Worm (Caenorhabditis elegans): ENCODE measurements around the gene M04D8.4.
"Not testable (repeated sequence)": the region's sequence is repeated elsewhere in the genome, so short reads cannot be mapped to it uniquely, and the experiment has no call there.

The M04D8.4 gene

DNA sequence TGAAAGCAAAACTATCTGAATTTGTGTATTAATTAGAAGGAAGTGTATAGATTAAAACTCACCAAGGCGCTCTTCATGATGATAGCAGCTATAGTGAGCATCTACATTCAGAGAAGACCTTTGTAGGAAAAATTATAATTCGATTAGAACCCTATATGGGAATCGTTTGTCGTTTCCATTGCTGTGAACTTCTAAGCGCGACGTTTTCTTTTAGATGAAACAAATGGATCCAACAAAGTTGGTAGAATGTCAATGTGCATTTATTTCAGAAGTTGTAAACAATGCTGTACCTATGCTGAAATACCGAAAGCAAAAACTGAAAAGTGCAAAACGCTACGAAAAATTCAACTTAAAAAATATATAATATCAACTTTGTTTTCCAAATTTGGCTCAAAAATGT is 25.6 kb upstream of the M04D8.4 start, which contains the start of gene T16G12.10:
Gene T16G12.10, minus strand, starts transcription at position 101 of the 400 bp plus-strand sequence.
- TF ChIP-seq nhr-25 (tag; optimal IDR thresholded peaks at IDR 0.05): no peak

DNA sequence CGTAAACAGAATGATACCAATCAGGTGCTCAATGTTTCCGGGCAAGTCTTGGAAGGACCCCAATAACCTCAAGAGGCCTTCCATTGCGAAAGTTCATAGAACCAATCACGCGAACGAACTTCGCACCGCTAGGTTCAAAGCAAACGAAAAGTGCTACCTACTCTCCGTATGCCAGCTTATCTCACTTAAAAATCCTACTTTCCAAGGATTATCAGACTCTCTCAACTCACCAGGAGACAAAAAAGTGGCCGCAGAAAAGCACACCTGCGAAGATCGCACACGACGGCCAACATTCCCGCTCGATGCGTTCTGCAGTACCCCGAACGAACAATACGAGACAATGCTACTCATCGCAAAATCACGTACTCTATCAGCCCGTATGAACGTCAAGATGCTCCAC is 22.9 kb upstream of the M04D8.4 start, which contains the start of gene T16G12.12:
Gene T16G12.12, plus strand, starts transcription at position 301 of the 400 bp plus-strand sequence.
- TF ChIP-seq unc-62 (GFP tag; optimal IDR thresholded peaks at IDR 0.05); ceh-9 (tag; optimal IDR thresholded peaks at IDR 0.05); ZK546.5 (tag; optimal IDR thresholded peaks at IDR 0.05): not testable (repeated sequence)

DNA sequence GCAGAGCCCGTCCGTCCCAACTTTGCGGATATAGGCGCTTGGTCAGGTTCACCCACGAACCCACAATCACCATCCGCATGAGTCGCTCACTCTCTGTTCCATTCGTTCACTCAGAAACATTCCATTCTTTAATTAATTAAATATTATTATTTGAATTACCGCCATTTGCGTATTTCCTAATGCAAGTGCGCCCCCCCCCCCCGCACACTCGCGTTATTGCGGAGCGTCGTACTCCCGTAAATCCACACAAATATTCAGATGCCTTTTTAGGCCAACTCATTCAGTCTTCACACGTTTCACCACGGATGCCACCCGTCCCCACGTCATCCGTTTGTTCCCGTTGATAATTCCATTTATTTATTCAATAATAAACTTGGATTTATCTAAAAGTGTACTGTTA is 19.9 kb upstream of the M04D8.4 start, which contains the start of gene T16G12.3:
Gene T16G12.3, plus strand, starts transcription at position 301 of the 400 bp plus-strand sequence.
- TF ChIP-seq nhr-28, lin-39, skn-1 (tag; optimal IDR thresholded peaks at IDR 0.05): not testable (repeated sequence)

DNA sequence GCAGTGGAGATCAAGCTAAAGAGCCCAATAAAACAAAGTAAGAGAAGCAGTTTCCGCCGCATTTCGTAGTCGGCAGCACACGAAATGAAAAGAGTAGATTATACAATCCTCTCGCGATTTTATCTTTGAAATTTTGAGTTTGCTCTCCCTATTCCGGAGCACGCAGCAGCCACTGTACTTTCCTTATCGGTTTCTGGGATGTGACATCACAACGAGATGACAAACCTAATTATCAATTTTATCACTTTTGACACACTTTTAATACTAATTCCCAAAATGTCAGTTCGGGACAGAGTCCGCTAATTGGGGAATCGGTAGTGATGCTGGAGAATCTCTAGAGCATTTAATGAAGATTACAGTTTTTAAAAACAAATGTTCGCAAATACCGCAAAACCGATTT is 19.2 kb upstream of the M04D8.4 start, which contains the start of gene T16G12.1:
Gene T16G12.1, minus strand, starts transcription at position 176 of the 400 bp plus-strand sequence.
- TF ChIP-seq egl-27 (tag; optimal IDR thresholded peaks at IDR 0.05) (no peak), nhr-43 (tag; optimal IDR thresholded peaks at IDR 0.05; ENCODE audit: poor library complexity, severe bottlenecking) (no peak), elt-2 (tag; optimal IDR thresholded peaks at IDR 0.05) (peak; percentile 82), unc-62 (GFP tag; optimal IDR thresholded peaks at IDR 0.05) (no peak), pqm-1 (tag; optimal IDR thresholded peaks at IDR 0.05) (peak; percentile 60), ZK546.5 (tag; optimal IDR thresholded peaks at IDR 0.05) (no peak), nhr-12 (tag; optimal IDR thresholded peaks at IDR 0.05) (no peak), ceh-28 (tag; optimal IDR thresholded peaks at IDR 0.05) (no peak)

DNA sequence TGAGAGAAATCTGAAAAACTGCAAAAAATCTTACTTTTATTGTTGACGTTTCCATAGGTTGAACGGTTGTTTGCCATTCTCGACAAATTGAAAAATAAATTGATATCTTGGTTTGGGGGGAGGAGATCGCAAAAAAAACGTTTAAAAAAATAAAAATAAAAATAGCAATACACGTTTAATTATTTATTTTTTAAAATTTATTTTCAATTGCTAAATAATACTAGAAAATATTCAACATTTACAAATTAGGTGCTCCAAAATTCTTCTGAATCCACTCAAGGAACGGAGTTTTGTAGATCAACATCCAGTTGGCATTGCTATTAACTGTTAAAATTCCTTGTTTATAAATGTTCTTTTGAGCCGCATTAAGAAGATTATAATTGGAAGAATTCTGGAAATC is 9.6 kb upstream of the M04D8.4 start, which contains the start of gene T16G12.7:
Gene T16G12.7, minus strand, starts transcription at position 101 of the 400 bp plus-strand sequence.
- TF ChIP-seq ama-1 (optimal IDR thresholded peaks at IDR 0.05): no peak
- no peak for TF ChIP-seq ztf-11 (tag; optimal IDR thresholded peaks at IDR 0.05)
- no peak for TF ChIP-seq egl-27 (tag; optimal IDR thresholded peaks at IDR 0.05)
- TF ChIP-seq pqm-1 (tag; optimal IDR thresholded peaks at IDR 0.05): no peak
- no peak for TF ChIP-seq nhr-237 (tag; optimal IDR thresholded peaks at IDR 0.05)
- TF ChIP-seq fkh-10 (GFP tag; optimal IDR thresholded peaks at IDR 0.05): no peak
- no peak for TF ChIP-seq daf-12 (tag; optimal IDR thresholded peaks at IDR 0.05)
- no peak for TF ChIP-seq nhr-76 (tag; optimal IDR thresholded peaks at IDR 0.05)
- no peak for TF ChIP-seq sea-2 (GFP tag; optimal IDR thresholded peaks at IDR 0.05)
- TF ChIP-seq nhr-67 (tag; optimal IDR thresholded peaks at IDR 0.05): no peak
- no peak for TF ChIP-seq R02D3.7 (tag; optimal IDR thresholded peaks at IDR 0.05)
- TF ChIP-seq nhr-11 (tag; optimal IDR thresholded peaks at IDR 0.05): no peak

DNA sequence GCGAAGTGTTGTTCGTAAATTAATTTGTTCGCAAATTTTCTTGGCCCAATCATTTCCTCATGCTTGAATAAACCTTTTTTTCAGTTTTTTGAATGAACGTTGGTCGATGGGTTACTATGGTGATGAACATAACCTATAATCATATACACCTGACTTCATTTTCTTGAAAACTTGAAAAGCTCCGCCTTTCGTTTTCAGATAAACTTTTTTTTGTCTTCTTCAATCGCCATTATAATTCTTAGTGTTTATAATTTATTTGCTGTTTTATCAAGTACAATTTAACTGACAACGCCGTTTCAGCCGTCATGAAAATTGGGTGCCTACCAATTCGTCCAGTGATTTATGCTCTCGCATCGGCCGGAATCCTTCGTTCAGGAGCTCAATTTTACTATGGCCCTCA is 6.7 kb upstream of the M04D8.4 start, which contains the start of gene M04D8.7:
Gene M04D8.7, plus strand, starts transcription at position 301 of the 400 bp plus-strand sequence.
- no peak for TF ChIP-seq ceh-28 (tag; optimal IDR thresholded peaks at IDR 0.05)
- TF ChIP-seq nhr-12 (tag; optimal IDR thresholded peaks at IDR 0.05): no peak
- TF ChIP-seq egl-5 (tag; optimal IDR thresholded peaks at IDR 0.05): no peak
- no peak for TF ChIP-seq unc-39 (tag; optimal IDR thresholded peaks at IDR 0.05)
- no peak for TF ChIP-seq zag-1 (tag; optimal IDR thresholded peaks at IDR 0.05)
- no peak for TF ChIP-seq nhr-76 (tag; optimal IDR thresholded peaks at IDR 0.05)
- TF ChIP-seq fkh-10 (GFP tag; optimal IDR thresholded peaks at IDR 0.05): peak; percentile 1

DNA sequence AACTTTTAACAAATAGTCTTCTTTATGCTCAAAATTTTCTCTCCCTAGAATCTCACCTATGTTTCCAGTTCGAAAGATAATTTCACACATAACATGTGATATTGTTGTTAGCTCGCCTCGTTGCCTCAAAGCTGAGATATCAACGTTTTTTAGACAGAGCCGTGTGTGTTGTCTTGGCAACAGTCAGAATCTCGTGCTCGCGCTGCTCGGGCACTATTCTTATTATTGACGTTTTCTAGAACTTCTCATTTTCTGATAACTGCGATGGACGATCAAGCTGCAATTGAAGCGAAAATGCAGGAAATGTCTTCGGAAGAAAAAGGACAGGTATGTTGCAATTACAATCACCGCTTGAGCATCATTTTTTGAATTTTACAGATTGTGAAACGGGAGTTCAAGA is 5.3 kb upstream of the M04D8.4 start, which contains the start of gene xbx-3:
Gene xbx-3, plus strand, starts transcription at position 163 of the 400 bp plus-strand sequence.
- peak; percentile 79 for TF ChIP-seq nhr-11 (tag; optimal IDR thresholded peaks at IDR 0.05)
- TF ChIP-seq nhr-23 (tag; optimal IDR thresholded peaks at IDR 0.05): no peak

DNA sequence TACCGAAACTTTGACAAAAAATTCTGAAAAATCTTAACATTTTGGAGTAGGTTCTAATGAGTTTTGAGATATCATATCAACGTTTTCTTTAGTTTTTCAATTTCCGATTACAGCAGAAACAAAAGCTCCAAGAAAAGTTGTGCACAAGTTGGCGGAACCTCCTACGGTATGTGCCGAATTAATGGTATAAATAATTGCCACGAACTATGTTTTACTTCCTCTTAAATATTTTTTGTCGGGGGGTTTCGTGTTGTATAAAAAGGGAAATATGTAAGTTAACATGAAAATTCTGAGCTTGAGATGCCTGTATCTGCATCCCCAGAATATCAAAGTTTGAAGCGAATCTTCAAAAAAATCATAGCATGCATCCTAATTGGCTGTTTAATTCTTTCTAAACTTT is 3.4 kb upstream of the M04D8.4 start, which contains the start of gene M04D8.8:
Gene M04D8.8, plus strand, starts transcription at position 301 of the 400 bp plus-strand sequence.
- TF ChIP-seq tbx-2 (tag; optimal IDR thresholded peaks at IDR 0.05) (no peak), jun-1 (tag; optimal IDR thresholded peaks at IDR 0.05) (no peak), eor-1 (tag; optimal IDR thresholded peaks at IDR 0.05) (no peak), lin-15B (tag; optimal IDR thresholded peaks at IDR 0.05) (no peak), ZK546.5 (tag; optimal IDR thresholded peaks at IDR 0.05) (no peak), zag-1 (tag; optimal IDR thresholded peaks at IDR 0.05) (no peak), nhr-25 (tag; optimal IDR thresholded peaks at IDR 0.05) (no peak), elt-1 (tag; optimal IDR thresholded peaks at IDR 0.05) (no peak), daf-12 (tag; optimal IDR thresholded peaks at IDR 0.05) (no peak)
